Fruit fly (Drosophila melanogaster) whole organism, embryonic: Measurements from ENCODE around the gene CG7483.

ENCODE experiments used
- Aef1 ChIP-seq: fragments of 200-800 bp; sonication (Bioruptor generic); IDR thresholded peaks from 3 replicates; pipeline ENCODE4 v1.3.6; 2022; ENCODE audit warnings: missing biosample characterization, missing genetic modification characterization
- BEAF-32 ChIP-seq: fragments of 200-800 bp; sonication (Bioruptor generic); optimal IDR thresholded peaks from 3 replicates; lab custom pipeline; 2017; ENCODE audit warnings: missing biosample characterization, missing genetic modification characterization, mild to moderate bottlenecking, moderate library complexity, missing genetic modification reagents
- CG10321 ChIP-seq: fragments of 200-800 bp; sonication (Bioruptor generic); IDR thresholded peaks from 2 replicates; pipeline ENCODE4 v1.3.6; 2022; ENCODE audit warnings: missing biosample characterization, missing genetic modification characterization
- CG11398 ChIP-seq: fragments of 200-800 bp; sonication (Bioruptor generic); optimal IDR thresholded peaks from 2 replicates; lab custom pipeline; 2016; ENCODE audit warnings: missing biosample characterization, missing genetic modification characterization
- CG12659 ChIP-seq: fragments of 200-800 bp; sonication (Bioruptor generic); optimal IDR thresholded peaks from 3 replicates; lab custom pipeline; 2017; ENCODE audit warnings: mild to moderate bottlenecking, missing biosample characterization, missing genetic modification reagents, missing genetic modification characterization
- CG13296 ChIP-seq: fragments of 200-800 bp; sonication (Bioruptor generic); optimal IDR thresholded peaks from 3 replicates; lab custom pipeline; 2018; ENCODE audit warnings: missing biosample characterization, mild to moderate bottlenecking, missing genetic modification characterization
- CG14050 ChIP-seq: fragments of 200-800 bp; sonication (Bioruptor generic); IDR thresholded peaks from 3 replicates; pipeline ENCODE4 v1.3.6; 2022; ENCODE audit warnings: missing biosample characterization, missing genetic modification characterization
- CG1529 ChIP-seq: fragments of 200-800 bp; sonication (Bioruptor generic); optimal IDR thresholded peaks from 3 replicates; lab custom pipeline; 2018; ENCODE audit warnings: missing biosample characterization, missing genetic modification characterization
- CG15601 ChIP-seq: fragments of 200-800 bp; sonication (Bioruptor generic); optimal IDR thresholded peaks from 3 replicates; lab custom pipeline; 2019; ENCODE audit warnings: missing biosample characterization, mild to moderate bottlenecking, missing genetic modification characterization, moderate library complexity
- CG1602 ChIP-seq: fragments of 200-800 bp; sonication (Bioruptor generic); optimal IDR thresholded peaks from 3 replicates; lab custom pipeline; 2016; ENCODE audit warnings: missing biosample characterization, missing genetic modification characterization
- CG2678 ChIP-seq: fragments of 200-800 bp; sonication (Bioruptor generic); optimal IDR thresholded peaks from 3 replicates; lab custom pipeline; 2019; ENCODE audit warnings: missing biosample characterization, mild to moderate bottlenecking, missing genetic modification characterization, moderate library complexity
- CG31388 ChIP-seq: fragments of 200-800 bp; sonication (Bioruptor generic); optimal IDR thresholded peaks from 2 replicates; lab custom pipeline; 2016; ENCODE audit warnings: missing biosample characterization, missing genetic modification characterization
- CG3847 ChIP-seq: fragments of 200-800 bp; sonication (Bioruptor generic); IDR thresholded peaks from 2 replicates; pipeline ENCODE4 v1.3.6; 2022; ENCODE audit warnings: missing biosample characterization, missing genetic modification characterization
- CG43689 ChIP-seq: fragments of 200-800 bp; sonication (Bioruptor generic); IDR thresholded peaks from 2 replicates; pipeline ENCODE4 v1.3.6; 2022; ENCODE audit warnings: missing biosample characterization, missing genetic modification characterization
- CG4854 ChIP-seq: fragments of 200-800 bp; sonication (Bioruptor generic); optimal IDR thresholded peaks from 2 replicates; lab custom pipeline; 2016; ENCODE audit warnings: missing biosample characterization, missing genetic modification characterization, inconsistent platforms
- CG5245 ChIP-seq: fragments of 200-800 bp; sonication (Bioruptor generic); optimal IDR thresholded peaks from 3 replicates; lab custom pipeline; 2016; ENCODE audit warnings: missing biosample characterization, missing genetic modification characterization
- CG6254 ChIP-seq: fragments of 200-800 bp; sonication (Bioruptor generic); optimal IDR thresholded peaks from 3 replicates; lab custom pipeline; 2017; ENCODE audit warnings: mild to moderate bottlenecking, missing biosample characterization, missing genetic modification reagents, missing genetic modification characterization
- CG7839 ChIP-seq: fragments of 200-800 bp; sonication (Bioruptor generic); optimal IDR thresholded peaks from 3 replicates; lab custom pipeline; 2018; ENCODE audit warnings: missing biosample characterization, mild to moderate bottlenecking, missing genetic modification characterization, moderate library complexity
- CG7963 ChIP-seq: fragments of 200-800 bp; sonication (Bioruptor generic); IDR thresholded peaks from 3 replicates; pipeline ENCODE4 v1.3.6; 2022; ENCODE audit warnings: missing biosample characterization, missing genetic modification characterization; ENCODE audit not compliant: partially characterized antibody
- CG8765 ChIP-seq: fragments of 200-800 bp; sonication (Bioruptor generic); IDR thresholded peaks from 2 replicates; pipeline ENCODE4 v1.3.6; 2022; ENCODE audit warnings: missing biosample characterization, missing genetic modification characterization
- CTCF ChIP-seq: fragments of 200-800 bp; sonication (Bioruptor generic); optimal IDR thresholded peaks from 2 replicates; lab custom pipeline; 2017; ENCODE audit warnings: missing biosample characterization, mild to moderate bottlenecking, missing genetic modification characterization, moderate library complexity
- Gsc ChIP-seq: fragments of 200-800 bp; sonication (Bioruptor generic); IDR thresholded peaks from 2 replicates; pipeline ENCODE4 v1.3.6; 2022; ENCODE audit warnings: missing biosample characterization, missing genetic modification characterization
- HLHmδ ChIP-seq: fragments of 200-800 bp; sonication (Bioruptor generic); optimal IDR thresholded peaks from 2 replicates; lab custom pipeline; 2018; ENCODE audit warnings: missing biosample characterization, mild to moderate bottlenecking, missing genetic modification characterization, moderate library complexity
- Lhr ChIP-seq: fragments of 200-800 bp; sonication (Bioruptor generic); optimal IDR thresholded peaks from 3 replicates; lab custom pipeline; 2017; ENCODE audit warnings: mild to moderate bottlenecking, missing biosample characterization, missing genetic modification reagents, missing genetic modification characterization
- Opbp ChIP-seq: fragments of 200-800 bp; sonication (Bioruptor generic); IDR thresholded peaks from 3 replicates; pipeline ENCODE4 v1.3.6; 2022; ENCODE audit warnings: missing biosample characterization, missing genetic modification characterization; ENCODE audit not compliant: partially characterized antibody
- Sox102F ChIP-seq: fragments of 200-800 bp; sonication (Bioruptor generic); optimal IDR thresholded peaks from 2 replicates; lab custom pipeline; 2018; ENCODE audit warnings: missing biosample characterization, mild to moderate bottlenecking, missing genetic modification characterization, moderate library complexity
- Sry-δ ChIP-seq: fragments of 200-800 bp; sonication (Bioruptor generic); optimal IDR thresholded peaks from 2 replicates; lab custom pipeline; 2016; ENCODE audit warnings: missing biosample characterization, missing genetic modification characterization
- Taf1 ChIP-seq: fragments of 200-800 bp; sonication (Bioruptor generic); IDR thresholded peaks from 2 replicates; pipeline ENCODE4 v1.3.6; 2022; ENCODE audit warnings: missing biosample characterization, missing genetic modification characterization
- ato ChIP-seq: fragments of 200-800 bp; sonication (Bioruptor generic); IDR thresholded peaks from 2 replicates; pipeline ENCODE4 v1.3.6; 2022; ENCODE audit warnings: missing biosample characterization, missing genetic modification characterization; ENCODE audit not compliant: partially characterized antibody
- bab2 ChIP-seq: fragments of 200-800 bp; sonication (Bioruptor generic); optimal IDR thresholded peaks from 2 replicates; lab custom pipeline; 2016; ENCODE audit warnings: missing biosample characterization, missing genetic modification characterization
- bsh ChIP-seq, 2 experiments: fragments of 200-800 bp; sonication (Bioruptor generic); optimal IDR thresholded peaks; 2 replicates each; lab custom pipeline; 2017 to 2018; ENCODE audit warnings: mild to moderate bottlenecking in 2 of 2, missing biosample characterization in 2 of 2, missing genetic modification characterization in 2 of 2, moderate library complexity in 1 of 2
- cas ChIP-seq: fragments of 200-800 bp; sonication (Bioruptor generic); IDR thresholded peaks from 2 replicates; pipeline ENCODE4 v1.3.6; 2022; ENCODE audit warnings: missing biosample characterization, missing genetic modification characterization
- dan ChIP-seq: fragments of 200-800 bp; sonication (Bioruptor generic); IDR thresholded peaks from 2 replicates; pipeline ENCODE4 v1.3.6; 2022; ENCODE audit warnings: missing biosample characterization, missing genetic modification characterization
- en ChIP-seq: fragments of 200-800 bp; sonication (Bioruptor generic); optimal IDR thresholded peaks from 2 replicates; lab custom pipeline; 2016; ENCODE audit warnings: missing biosample characterization, missing genetic modification characterization
- eve ChIP-seq, 2 experiments: fragments of >200 bp; optimal IDR thresholded peaks; 2 replicates each; lab custom pipeline; 2017; ENCODE audit warnings: missing biosample characterization in 2 of 2, missing genetic modification characterization in 2 of 2
- fd64A ChIP-seq: fragments of 200-800 bp; sonication (Bioruptor generic); optimal IDR thresholded peaks from 3 replicates; lab custom pipeline; 2018; ENCODE audit warnings: missing biosample characterization, mild to moderate bottlenecking, missing genetic modification characterization
- fd96Cb ChIP-seq: fragments of 200-800 bp; sonication (Bioruptor generic); optimal IDR thresholded peaks from 2 replicates; lab custom pipeline; 2018; ENCODE audit warnings: missing biosample characterization, mild to moderate bottlenecking, missing genetic modification characterization, moderate library complexity
- gro ChIP-seq: fragments of 200-800 bp; sonication (Bioruptor generic); optimal IDR thresholded peaks from 2 replicates; lab custom pipeline; 2016; ENCODE audit warnings: missing biosample characterization, missing genetic modification characterization
- gt ChIP-seq: fragments of 200-800 bp; sonication (Bioruptor generic); IDR thresholded peaks from 2 replicates; pipeline ENCODE4 v1.3.6; 2022; ENCODE audit warnings: missing biosample characterization, missing genetic modification characterization
- h ChIP-seq: fragments of >200 bp; optimal IDR thresholded peaks from 2 replicates; lab custom pipeline; 2017
- ind ChIP-seq: fragments of 200-800 bp; sonication (Bioruptor generic); optimal IDR thresholded peaks from 3 replicates; lab custom pipeline; 2016; ENCODE audit warnings: missing biosample characterization, missing genetic modification characterization
- jigr1 ChIP-seq: fragments of 200-800 bp; sonication (Bioruptor generic); IDR thresholded peaks from 3 replicates; pipeline ENCODE4 v1.3.6; 2022; ENCODE audit warnings: missing biosample characterization, missing genetic modification characterization
- nom ChIP-seq: fragments of 200-800 bp; sonication (Bioruptor generic); optimal IDR thresholded peaks from 2 replicates; lab custom pipeline; 2017; ENCODE audit warnings: missing biosample characterization, missing genetic modification characterization, mild to moderate bottlenecking, moderate library complexity, missing genetic modification reagents
- pan ChIP-seq, 4 experiments: fragments of >200 bp in 3 of 4; fragments of 200-800 bp in 1 of 4; sonication (Bioruptor generic) in 1 of 4; optimal IDR thresholded peaks in 3 of 4; IDR thresholded peaks in 1 of 4; 2 replicates each; pipeline versions ENCODE4 v1.3.6 to Lab custom; 2017 to 2022; ENCODE audit warnings: missing biosample characterization in 2 of 4, missing genetic modification characterization in 2 of 4, mixed read lengths in 1 of 4
- ranshi ChIP-seq: fragments of 200-800 bp; sonication (Bioruptor generic); IDR thresholded peaks from 2 replicates; pipeline ENCODE4 v1.3.6; 2022; ENCODE audit warnings: missing biosample characterization, missing genetic modification characterization
- sc ChIP-seq, 3 experiments: fragments of >200 bp in 2 of 3; fragments of 200-800 bp in 1 of 3; sonication (Bioruptor generic) in 1 of 3; optimal IDR thresholded peaks; 2 replicates in 2 of 3; 3 replicates in 1 of 3; lab custom pipeline; 2017; ENCODE audit warnings: mild to moderate bottlenecking in 1 of 3, missing biosample characterization in 1 of 3, missing genetic modification characterization in 1 of 3, missing genetic modification reagents in 1 of 3
- shn ChIP-seq: fragments of 200-800 bp; sonication (Bioruptor generic); optimal IDR thresholded peaks from 3 replicates; lab custom pipeline; 2016; ENCODE audit warnings: missing biosample characterization, missing genetic modification characterization
- slp2 ChIP-seq: fragments of 200-800 bp; sonication (Bioruptor generic); optimal IDR thresholded peaks from 2 replicates; lab custom pipeline; 2016; ENCODE audit warnings: missing biosample characterization, missing genetic modification characterization
- tgo ChIP-seq: fragments of 200-800 bp; sonication (Bioruptor generic); IDR thresholded peaks from 3 replicates; pipeline ENCODE4 v1.3.6; 2022; ENCODE audit warnings: missing biosample characterization, missing genetic modification characterization

CG7483 gene

DNA sequence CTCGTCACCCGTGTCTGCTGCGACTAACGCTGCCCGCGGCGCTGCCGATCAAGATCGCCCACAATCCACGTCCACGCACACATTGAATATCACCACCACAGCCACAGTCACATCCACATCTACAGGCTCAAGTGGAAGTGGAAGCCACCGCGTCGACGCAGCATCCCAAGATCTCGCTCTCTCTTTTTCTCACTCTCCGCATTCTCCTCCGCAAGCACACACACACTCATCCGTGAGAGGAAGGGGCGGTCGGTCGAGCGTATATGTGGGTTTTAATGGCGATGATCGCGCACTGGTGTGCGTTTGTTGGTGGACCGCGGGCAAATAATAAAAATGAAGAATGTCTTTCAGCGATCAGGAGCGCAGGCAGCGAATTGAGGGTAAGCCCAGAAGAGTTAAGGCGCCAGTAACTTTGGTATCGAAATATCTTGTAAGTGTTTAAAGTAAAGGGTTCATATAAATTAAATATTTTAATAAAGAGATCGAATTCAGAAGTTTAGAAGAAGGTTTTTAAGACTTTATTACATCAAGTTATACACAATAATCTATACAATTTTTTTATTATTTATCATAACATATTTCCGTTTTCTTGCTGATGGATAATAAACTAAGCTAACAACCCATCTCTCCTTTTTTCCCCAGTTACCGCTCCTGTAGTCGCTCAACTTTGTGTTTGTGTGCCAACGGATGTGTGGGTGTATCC lies 20.9 kb downstream of the CG7483 start, which contains the start of gene Poxm (continued):
- TF ChIP-seq CG31388 (peak; percentile 83), CG3847 (GFP tag; lab: Robert Waterston, UW) (peak; percentile 84), nom (GFP tag; lab: Kevin White, UChicago) (peak; percentile 88), ranshi (GFP tag; lab: Robert Waterston, UW) (peak; percentile 81; the same call in 1 of the 2 replicates), CG7963 (no peak), Gsc (GFP tag; lab: Robert Waterston, UW) (peak; percentile 86), CG10321 (GFP tag; lab: Robert Waterston, UW) (0 out of 2 replicates have a peak, but pooled peaks have one; percentile 28), en (GFP tag; lab: Kevin White, UChicago) (no peak), pan (optimal IDR thresholded peaks at IDR 0.05; lab: Kevin White, UChicago) (no peak), pan (GFP tag; optimal IDR thresholded peaks at IDR 0.05 in 1 of 2, IDR thresholded peaks at IDR 0.05 in 1 of 2) (peak in 1 of 2 experiments; percentile 82), CG15601 (tag; lab: Kevin White, UChicago) (peak; percentile 89), CG8765 (peak; percentile 82), CG7839 (peak; percentile 97), eve (GFP tag; optimal IDR thresholded peaks at IDR 0.05; lab: Kevin White, UChicago) (no peak), bsh (GFP tag; optimal IDR thresholded peaks at IDR 0.05; lab: Kevin White, UChicago) (peak; percentile 91 to 93), CG13296 (GFP tag; lab: Kevin White, UChicago) (peak; percentile 80), fd96Cb (tag; lab: Kevin White, UChicago) (peak; percentile 95), CG4854 (GFP tag; lab: Kevin White, UChicago) (peak; percentile 61), dan (GFP tag; lab: Robert Waterston, UW) (peak; percentile 81), ind (peak; percentile 86), sc (optimal IDR thresholded peaks at IDR 0.05; lab: Kevin White, UChicago) (no peak), sc (GFP tag; optimal IDR thresholded peaks at IDR 0.05; lab: Kevin White, UChicago) (peak; percentile 91), gt (peak; percentile 83), h (lab: Kevin White, UChicago) (no peak), fd64A (GFP tag; lab: Kevin White, UChicago) (no peak), ato (GFP tag; lab: Robert Waterston, UW) (no peak), Taf1 (GFP tag; lab: Robert Waterston, UW) (peak; percentile 49; the same call in 1 of the 2 replicates), CG11398 (GFP tag; lab: Kevin White, UChicago) (no peak), HLHmδ (GFP tag; lab: Kevin White, UChicago) (no peak), tgo (GFP tag; lab: Robert Waterston, UW) (peak; percentile 91), CG2678 (tag; lab: Kevin White, UChicago) (peak; percentile 96), CG5245 (GFP tag; lab: Kevin White, UChicago) (peak; percentile 87), gro (no peak), bab2 (GFP tag; lab: Kevin White, UChicago) (peak; percentile 77), shn (peak; percentile 8), CG6254 (GFP tag; lab: Kevin White, UChicago) (peak; percentile 86), CG1529 (peak; percentile 90), jigr1 (GFP tag; lab: Robert Waterston, UW) (peak; percentile 86; the same call in 2 of the 3 replicates), Opbp (no peak), Sox102F (GFP tag; lab: Kevin White, UChicago) (peak; percentile 90), slp2 (GFP tag; lab: Kevin White, UChicago) (peak; percentile 64), CG12659 (peak; percentile 92), Lhr (GFP tag; lab: Kevin White, UChicago) (peak; percentile 69), Sry-δ (GFP tag; lab: Kevin White, UChicago) (no peak), CTCF (GFP tag; lab: Kevin White, UChicago) (peak; percentile 1), CG14050 (GFP tag; lab: Robert Waterston, UW) (peak; percentile 69), CG1602 (GFP tag; lab: Kevin White, UChicago) (peak; percentile 92), BEAF-32 (GFP tag; lab: Kevin White, UChicago) (peak; percentile 5), cas (GFP tag; lab: Robert Waterston, UW) (peak; percentile 64; the same call in 1 of the 2 replicates), CG43689 (GFP tag; lab: Robert Waterston, UW) (peak; percentile 26; the same call in 1 of the 2 replicates), Aef1 (peak; percentile 90; the same call in 2 of the 3 replicates)
